Fruit fly (Drosophila melanogaster) whole organism, wandering third instar larva: ENCODE data around the gene Ugt37D1.

ENCODE experiments used
- CG32264 ChIP-seq: fragments of 200-800 bp; sonication (Bioruptor generic); optimal IDR thresholded peaks from 2 replicates; lab custom pipeline; 2016; ENCODE audit warnings: missing biosample characterization, missing genetic modification characterization
- CG9705 ChIP-seq: fragments of 200-800 bp; sonication (Bioruptor generic); optimal IDR thresholded peaks from 2 replicates; lab custom pipeline; 2018; ENCODE audit warnings: missing biosample characterization, mild to moderate bottlenecking, missing genetic modification characterization
- CrebA ChIP-seq: fragments of 200-800 bp; sonication (Bioruptor generic); optimal IDR thresholded peaks from 2 replicates; lab custom pipeline; 2016; ENCODE audit warnings: missing biosample characterization, mild to moderate bottlenecking, missing genetic modification characterization, borderline replicate concordance
- Dfd ChIP-seq: fragments of >200 bp; optimal IDR thresholded peaks from 2 replicates; lab custom pipeline; 2017; ENCODE audit warnings: missing biosample characterization, missing genetic modification characterization
- Dif ChIP-seq: fragments of 200-275, 200-300 bp; sonication (Bioruptor generic); optimal IDR thresholded peaks from 2 replicates; lab custom pipeline; 2018; ENCODE audit warnings: missing biosample characterization, missing genetic modification characterization; ENCODE audit not compliant: partially characterized antibody
- GATAd ChIP-seq: sonication (Bioruptor generic); optimal IDR thresholded peaks from 2 replicates; lab custom pipeline; 2016; ENCODE audit warnings: missing biosample characterization, missing genetic modification characterization
- HLH106 ChIP-seq: fragments of 200-800 bp; optimal IDR thresholded peaks from 3 replicates; lab custom pipeline; 2019; ENCODE audit warnings: missing biosample characterization, mild to moderate bottlenecking, missing genetic modification characterization, moderate library complexity
- Hnf4 ChIP-seq: fragments of 200-800 bp; sonication (Bioruptor generic); optimal IDR thresholded peaks from 2 replicates; lab custom pipeline; 2016; ENCODE audit warnings: missing biosample characterization, mild to moderate bottlenecking, missing genetic modification characterization
- Hr78 ChIP-seq: fragments of >200 bp; optimal IDR thresholded peaks from 2 replicates; lab custom pipeline; 2017; ENCODE audit warnings: missing biosample characterization, missing genetic modification characterization
- Hr83 ChIP-seq: fragments of 200-300 bp; sonication (Bioruptor generic); optimal IDR thresholded peaks from 2 replicates; lab custom pipeline; 2016; ENCODE audit warnings: missing biosample characterization, mild to moderate bottlenecking, missing genetic modification characterization, moderate library complexity; ENCODE audit not compliant: poor library complexity, severe bottlenecking
- Mio ChIP-seq: sonication (Bioruptor generic); optimal IDR thresholded peaks from 2 replicates; lab custom pipeline; 2016; ENCODE audit warnings: missing biosample characterization, missing genetic modification characterization
- Myc ChIP-seq: fragments of >200 bp; optimal IDR thresholded peaks from 2 replicates; lab custom pipeline; 2017
- N ChIP-seq: fragments of >200 bp; optimal IDR thresholded peaks from 2 replicates; lab custom pipeline; 2018; ENCODE audit warnings: missing biosample characterization, missing external identifiers, missing genetic modification characterization
- OdsH ChIP-seq: fragments of 200-800 bp; sonication (Bioruptor generic); optimal IDR thresholded peaks from 2 replicates; lab custom pipeline; 2016; ENCODE audit warnings: missing biosample characterization, mild to moderate bottlenecking, missing genetic modification characterization
- Rel ChIP-seq, 2 experiments: fragments of 200-800 bp; sonication (Bioruptor generic) in 1 of 2; optimal IDR thresholded peaks; 2 replicates in 1 of 2; 3 replicates in 1 of 2; lab custom pipeline; 2016 to 2019; ENCODE audit warnings: mild to moderate bottlenecking in 2 of 2, missing biosample characterization in 2 of 2, missing genetic modification characterization in 2 of 2, moderate library complexity in 1 of 2
- Sp1 ChIP-seq: fragments of 200-800 bp; sonication (Bioruptor generic); optimal IDR thresholded peaks from 3 replicates; lab custom pipeline; 2019; ENCODE audit warnings: missing biosample characterization, mild to moderate bottlenecking, missing genetic modification characterization, moderate library complexity
- Vsx2 ChIP-seq: fragments of 200-300, 225-300 bp; sonication (Bioruptor generic); optimal IDR thresholded peaks from 2 replicates; lab custom pipeline; 2018; ENCODE audit warnings: missing biosample characterization, missing genetic modification characterization; ENCODE audit not compliant: partially characterized antibody
- br ChIP-seq: fragments of 200-800 bp; sonication (Bioruptor generic); optimal IDR thresholded peaks from 2 replicates; lab custom pipeline; 2016; ENCODE audit warnings: missing biosample characterization, missing genetic modification characterization
- brk ChIP-seq: fragments of 200-800 bp; sonication (Bioruptor generic); optimal IDR thresholded peaks from 2 replicates; lab custom pipeline; 2016; ENCODE audit warnings: missing biosample characterization, mild to moderate bottlenecking, missing genetic modification characterization
- dmrt93B ChIP-seq: fragments of 200-800 bp; sonication (Bioruptor generic); optimal IDR thresholded peaks from 2 replicates; lab custom pipeline; 2018; ENCODE audit warnings: missing biosample characterization, mild to moderate bottlenecking, missing genetic modification characterization
- dsf ChIP-seq: sonication (Bioruptor generic); optimal IDR thresholded peaks from 2 replicates; lab custom pipeline; 2016; ENCODE audit warnings: missing biosample characterization, missing genetic modification characterization, borderline replicate concordance
- ey ChIP-seq: fragments of 200-800 bp; sonication (Bioruptor generic); optimal IDR thresholded peaks from 2 replicates; lab custom pipeline; 2016; ENCODE audit warnings: missing biosample characterization, missing genetic modification characterization
- fru ChIP-seq: fragments of 200-800 bp; sonication (Bioruptor generic); optimal IDR thresholded peaks from 3 replicates; lab custom pipeline; 2016; ENCODE audit warnings: missing biosample characterization, mild to moderate bottlenecking, missing genetic modification characterization
- h ChIP-seq: fragments of 200-800 bp; sonication (Bioruptor generic); optimal IDR thresholded peaks from 3 replicates; lab custom pipeline; 2016; ENCODE audit warnings: missing biosample characterization, mild to moderate bottlenecking, missing genetic modification characterization
- jim ChIP-seq: fragments of 175-275, 200-325 bp; sonication (Bioruptor generic); optimal IDR thresholded peaks from 2 replicates; lab custom pipeline; 2016; ENCODE audit warnings: missing biosample characterization, mild to moderate bottlenecking, missing genetic modification characterization
- lola ChIP-seq: fragments of >200 bp; optimal IDR thresholded peaks from 2 replicates; lab custom pipeline; 2017; ENCODE audit warnings: missing biosample characterization, missing genetic modification characterization
- pan ChIP-seq: fragments of >200 bp; optimal IDR thresholded peaks from 2 replicates; lab custom pipeline; 2017
- psq ChIP-seq: fragments of 200-800 bp; sonication (Bioruptor generic); optimal IDR thresholded peaks from 3 replicates; lab custom pipeline; 2017; ENCODE audit warnings: missing biosample characterization, mild to moderate bottlenecking, missing genetic modification characterization, moderate library complexity
- rgr ChIP-seq: fragments of 200-800 bp; sonication (Bioruptor generic); optimal IDR thresholded peaks from 3 replicates; lab custom pipeline; 2016; ENCODE audit warnings: missing biosample characterization, mild to moderate bottlenecking, missing genetic modification characterization
- sage ChIP-seq: fragments of 200-800 bp; sonication (Bioruptor generic); optimal IDR thresholded peaks from 2 replicates; lab custom pipeline; 2016; ENCODE audit warnings: missing biosample characterization, mild to moderate bottlenecking, missing genetic modification characterization
- sv ChIP-seq: fragments of 200-800 bp; sonication (Bioruptor generic); optimal IDR thresholded peaks from 3 replicates; lab custom pipeline; 2016; ENCODE audit warnings: missing biosample characterization, missing genetic modification characterization
- usp ChIP-seq: fragments of >200 bp; optimal IDR thresholded peaks from 2 replicates; lab custom pipeline; 2017; ENCODE audit warnings: missing biosample characterization, missing genetic modification characterization
- woc ChIP-seq: sonication (Bioruptor generic); optimal IDR thresholded peaks from 2 replicates; lab custom pipeline; 2016; ENCODE audit warnings: missing biosample characterization, mild to moderate bottlenecking, missing genetic modification characterization

Ugt37D1 gene

DNA sequence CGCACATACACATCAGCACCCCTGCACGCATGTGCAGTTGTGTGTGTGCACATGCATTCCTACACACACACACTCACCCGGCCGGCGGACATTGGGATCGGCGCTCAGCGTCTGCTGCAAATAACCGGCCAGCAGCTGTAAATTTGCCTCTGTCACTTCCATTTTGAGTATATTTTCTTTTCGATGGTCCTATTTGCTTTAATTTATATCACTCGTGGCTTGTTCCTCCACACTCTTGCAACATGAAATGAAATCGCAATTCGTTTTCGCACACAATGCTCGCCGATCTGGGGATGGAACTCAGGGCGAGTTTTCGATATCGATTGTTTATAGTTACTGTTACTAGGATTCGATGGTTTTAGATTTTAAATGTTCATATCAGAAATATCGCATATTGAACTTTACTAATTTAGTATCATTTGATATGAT is 26.1 kb downstream of the Ugt37D1 start, which contains the start of gene Cse1:
TSS of gene Cse1 (minus strand) at position 303 of the 429 bp plus-strand sequence.
- TF ChIP-seq Dfd (GFP tag; lab: Kevin White, UChicago) (no peak), Dif (no peak), N (GFP tag; lab: Kevin White, UChicago) (peak; percentile 72), woc (GFP tag; lab: Kevin White, UChicago) (peak; percentile 24)

DNA sequence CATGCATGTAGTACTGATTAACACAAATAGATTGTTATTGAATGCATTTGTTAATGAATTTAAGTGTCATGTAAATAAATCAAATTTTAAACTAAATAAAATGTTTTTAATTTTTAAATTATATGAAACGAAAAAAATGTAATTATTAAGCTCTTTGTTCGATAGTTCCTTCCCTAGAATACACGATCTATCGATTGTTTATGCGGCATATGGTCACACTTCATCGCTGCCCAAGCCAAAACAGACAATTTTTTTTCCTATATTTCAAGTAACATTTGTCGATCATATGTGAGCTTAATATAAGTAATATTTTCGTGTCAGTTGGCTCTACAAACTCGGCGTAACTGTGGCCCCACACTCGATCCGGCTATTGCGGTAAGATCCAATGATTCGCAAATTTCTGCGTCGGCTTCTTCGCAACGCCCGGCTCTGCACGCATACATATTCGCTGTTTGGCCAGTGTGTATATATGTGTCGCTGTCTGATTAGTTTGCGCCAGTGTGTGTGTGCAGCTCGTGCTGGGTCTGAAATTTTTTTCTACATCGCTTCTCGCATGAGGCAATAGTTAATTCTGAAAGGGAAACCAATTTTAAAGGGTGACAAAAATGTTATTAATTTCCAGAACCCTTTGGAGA is 28.2 kb downstream of the Ugt37D1 start, which contains the start of gene AspRS-m:
TSS of gene AspRS-m (plus strand) at position 207 of the 635 bp plus-strand sequence.
- TF ChIP-seq br (GFP tag; lab: Kevin White, UChicago) (no peak), CrebA (GFP tag; lab: Kevin White, UChicago) (no peak), CG9705 (GFP tag; lab: Kevin White, UChicago) (no peak), dmrt93B (GFP tag; lab: Kevin White, UChicago) (no peak), brk (GFP tag; lab: Kevin White, UChicago) (no peak), N (GFP tag; lab: Kevin White, UChicago) (peak; percentile 52), rgr (GFP tag; lab: Kevin White, UChicago) (no peak), usp (GFP tag; lab: Kevin White, UChicago) (no peak), Sp1 (no peak), h (GFP tag; lab: Kevin White, UChicago) (peak; percentile 16), woc (GFP tag; lab: Kevin White, UChicago) (no peak), pan (lab: Kevin White, UChicago) (no peak), Dif (no peak), Hnf4 (GFP tag; lab: Kevin White, UChicago) (no peak), sv (GFP tag; lab: Kevin White, UChicago) (no peak), GATAd (GFP tag; lab: Kevin White, UChicago) (no peak), Hr83 (GFP tag; lab: Kevin White, UChicago) (no peak)

DNA sequence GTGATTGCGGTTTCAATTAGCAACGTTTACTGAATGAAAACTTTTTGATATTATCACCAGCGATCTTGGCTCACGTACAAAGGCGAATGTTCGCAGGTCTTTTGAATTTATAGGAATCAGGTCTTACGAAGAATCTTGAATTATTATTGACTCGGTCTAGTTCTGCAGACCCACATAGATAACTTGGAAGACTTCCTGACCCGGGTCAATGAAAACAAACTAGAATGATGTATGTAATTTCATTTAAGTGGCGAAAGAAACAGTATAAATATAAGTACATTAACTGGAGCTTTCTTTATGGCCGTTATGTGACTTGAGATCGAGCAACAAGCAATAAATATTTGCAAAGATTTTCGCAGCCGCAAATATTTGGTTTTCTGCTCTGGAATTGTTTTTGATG is 35.6 kb downstream of the Ugt37D1 start, which contains the start of gene CG13282:
TSS of gene CG13282 (minus strand) at position 101 of the 400 bp plus-strand sequence.
- TF ChIP-seq br (GFP tag; lab: Kevin White, UChicago), result no peak
- no peak for TF ChIP-seq lola (GFP tag; lab: Kevin White, UChicago)
- no peak for TF ChIP-seq h (GFP tag; lab: Kevin White, UChicago)
- no peak for TF ChIP-seq Rel (GFP tag; optimal IDR thresholded peaks at IDR 0.05; lab: Kevin White, UChicago)
- no peak for TF ChIP-seq Rel (tag; optimal IDR thresholded peaks at IDR 0.05; lab: Kevin White, UChicago)
- TF ChIP-seq Sp1, result no peak
- TF ChIP-seq pan (lab: Kevin White, UChicago), result no peak
- no peak for TF ChIP-seq sv (GFP tag; lab: Kevin White, UChicago)
- TF ChIP-seq Myc (lab: Kevin White, UChicago), result no peak
- TF ChIP-seq Hr78 (GFP tag; lab: Kevin White, UChicago), result no peak
- TF ChIP-seq dsf (GFP tag; lab: Kevin White, UChicago), result no peak
- TF ChIP-seq psq (GFP tag; lab: Kevin White, UChicago), result no peak
- no peak for TF ChIP-seq jim
- no peak for TF ChIP-seq CG9705 (GFP tag; lab: Kevin White, UChicago)
- TF ChIP-seq GATAd (GFP tag; lab: Kevin White, UChicago), result no peak
- TF ChIP-seq fru, result no peak
- TF ChIP-seq woc (GFP tag; lab: Kevin White, UChicago), result no peak
- no peak for TF ChIP-seq HLH106 (tag; lab: Kevin White, UChicago)
- TF ChIP-seq Vsx2 (GFP tag; lab: Kevin White, UChicago), result no peak
- TF ChIP-seq brk (GFP tag; lab: Kevin White, UChicago), result no peak
- TF ChIP-seq, all 38 proteins: peak for 0

DNA sequence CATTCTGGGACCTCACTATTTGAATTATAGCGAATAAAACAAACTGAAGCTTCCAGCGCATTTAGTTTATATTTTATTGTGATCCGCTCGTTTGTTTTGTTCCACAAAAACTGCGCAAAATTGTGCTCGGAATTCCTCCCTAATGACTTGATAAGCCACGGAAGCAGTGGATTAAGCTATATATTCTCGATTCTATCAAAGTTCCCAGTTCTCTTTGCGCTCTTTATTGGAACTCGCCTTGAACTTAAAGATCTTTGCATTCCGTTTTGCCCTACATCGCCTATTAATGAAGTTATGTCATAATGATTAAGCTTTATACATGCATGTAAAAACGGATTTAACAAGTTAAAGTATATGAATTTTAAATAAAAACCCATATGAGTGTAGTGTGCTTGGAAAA is 38.3 kb downstream of the Ugt37D1 start, which contains the start of gene Nepl9:
TSS of gene Nepl9 (minus strand) at position 101 of the 400 bp plus-strand sequence.
- TF ChIP-seq Hnf4 (GFP tag; lab: Kevin White, UChicago) (no peak), sv (GFP tag; lab: Kevin White, UChicago) (no peak), OdsH (GFP tag; lab: Kevin White, UChicago) (no peak), dmrt93B (GFP tag; lab: Kevin White, UChicago) (no peak), dsf (GFP tag; lab: Kevin White, UChicago) (no peak), psq (GFP tag; lab: Kevin White, UChicago) (no peak), Mio (GFP tag; lab: Kevin White, UChicago) (no peak), Vsx2 (GFP tag; lab: Kevin White, UChicago) (no peak), CG9705 (GFP tag; lab: Kevin White, UChicago) (no peak), ey (GFP tag; lab: Kevin White, UChicago) (no peak), sage (no peak), CG32264 (GFP tag; lab: Kevin White, UChicago) (no peak)
